Fruit fly (Drosophila melanogaster): ENCODE measurements around the gene sturkopf.

Gene sturkopf

DNA sequence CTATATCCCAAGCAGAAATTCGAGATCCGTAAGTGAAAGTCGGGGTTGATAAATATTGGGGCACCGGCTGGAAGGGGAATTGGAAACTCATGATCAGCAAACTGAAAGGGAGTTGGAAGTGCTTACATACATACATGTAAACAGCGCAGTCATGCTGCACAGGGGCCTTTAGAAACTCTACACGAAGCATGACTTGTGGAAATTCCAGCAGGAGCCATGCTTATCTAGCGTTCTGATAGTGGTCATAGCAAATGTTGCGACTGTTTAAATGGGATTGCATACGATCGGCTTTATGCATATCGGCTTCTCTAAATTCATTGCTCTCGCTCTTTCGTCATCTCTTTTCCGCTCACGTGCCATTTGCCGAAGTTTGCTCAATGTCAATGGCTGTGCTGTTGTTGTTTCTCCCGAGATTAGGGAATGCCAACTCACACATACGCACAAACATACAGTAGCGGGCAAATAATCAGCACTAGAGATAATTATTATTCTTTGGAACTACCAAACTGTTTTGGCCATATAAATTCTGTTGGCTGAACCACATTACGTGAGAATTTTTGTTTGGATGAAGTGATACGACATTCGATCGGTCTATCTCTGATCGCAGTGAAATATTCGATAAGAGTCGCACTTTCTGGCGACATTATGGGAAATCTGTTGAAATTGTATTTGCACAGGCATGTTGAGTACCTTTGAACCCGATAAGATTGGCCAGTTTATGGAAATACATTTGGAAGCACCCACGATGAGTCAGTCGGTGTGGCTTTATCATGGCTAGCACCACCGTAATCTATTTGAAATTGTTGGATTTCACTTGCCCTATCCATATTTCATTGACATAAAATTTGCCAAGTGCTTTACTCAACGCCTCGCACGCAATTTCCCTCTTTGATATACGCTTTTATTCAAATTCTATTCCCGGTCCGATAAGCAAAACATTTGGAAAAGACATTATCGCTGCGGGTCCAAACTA, 23.1 kb upstream of the sturkopf start (continued):
- no peak for TF ChIP-seq fu2 (GFP tag; optimal IDR thresholded peaks at IDR 0.05)
- peak; percentile 22 for TF ChIP-seq BtbVII (GFP tag; optimal IDR thresholded peaks at IDR 0.05)
- TF ChIP-seq Dad (GFP tag; optimal IDR thresholded peaks at IDR 0.05) = no peak
- no peak for TF ChIP-seq lola (GFP tag; optimal IDR thresholded peaks at IDR 0.05)
- TF ChIP-seq CG9727 (GFP tag; optimal IDR thresholded peaks at IDR 0.05) = peak; percentile 7
- TF ChIP-seq prd (optimal IDR thresholded peaks at IDR 0.05) = no peak
- no peak for TF ChIP-seq prd (GFP tag; IDR thresholded peaks at IDR 0.05)
- no peak for TF ChIP-seq CG2129 (GFP tag; IDR thresholded peaks at IDR 0.05; ENCODE audit: partially characterized antibody)
- no peak for TF ChIP-seq bowl (GFP tag; IDR thresholded peaks at IDR 0.05)
- no peak for TF ChIP-seq HmgD (GFP tag; optimal IDR thresholded peaks at IDR 0.05)
- TF ChIP-seq E2f2 (GFP tag; IDR thresholded peaks at IDR 0.05) = no peak
- TF ChIP-seq oc (tag; optimal IDR thresholded peaks at IDR 0.05) = no peak
- no peak for TF ChIP-seq CG2116 (GFP tag; optimal IDR thresholded peaks at IDR 0.05)
- no peak for TF ChIP-seq CG17912 (GFP tag; optimal IDR thresholded peaks at IDR 0.05)
- TF ChIP-seq Aef1 (GFP tag; IDR thresholded peaks at IDR 0.05) = no peak
- no peak for TF ChIP-seq nerfin-1 (tag; optimal IDR thresholded peaks at IDR 0.05)
- peak; percentile 80 for TF ChIP-seq cwo (GFP tag; optimal IDR thresholded peaks at IDR 0.05)
- no peak for TF ChIP-seq Jarid2 (GFP tag; optimal IDR thresholded peaks at IDR 0.05)
- TF ChIP-seq CG8359 (GFP tag; optimal IDR thresholded peaks at IDR 0.05; ENCODE audit: borderline replicate concordance) = no peak
- TF ChIP-seq CG12155 (GFP tag; optimal IDR thresholded peaks at IDR 0.05) = no peak
- TF ChIP-seq Atf-2 (GFP tag; optimal IDR thresholded peaks at IDR 0.05) = no peak
- TF ChIP-seq CG4820 (GFP tag; optimal IDR thresholded peaks at IDR 0.05) = no peak
- TF ChIP-seq Sox100B (GFP tag; optimal IDR thresholded peaks at IDR 0.05) = no peak
- TF ChIP-seq ab (GFP tag; optimal IDR thresholded peaks at IDR 0.05) = no peak
- TF ChIP-seq CG7271 (tag; optimal IDR thresholded peaks at IDR 0.05) = no peak
- no peak for TF ChIP-seq odd (GFP tag; optimal IDR thresholded peaks at IDR 0.05)
- TF ChIP-seq CG18599 (GFP tag; optimal IDR thresholded peaks at IDR 0.05) = peak; percentile 50
- TF ChIP-seq ATbp (GFP tag; optimal IDR thresholded peaks at IDR 0.05) = no peak
- TF ChIP-seq Sin3A (optimal IDR thresholded peaks at IDR 0.05) = no peak
- no peak for TF ChIP-seq CG33213 (GFP tag; optimal IDR thresholded peaks at IDR 0.05)
- no peak for TF ChIP-seq ftz-f1 (GFP tag; optimal IDR thresholded peaks at IDR 0.05)
- no peak for TF ChIP-seq inv (GFP tag; IDR thresholded peaks at IDR 0.05; ENCODE audit: partially characterized antibody)
- no peak for TF ChIP-seq CG10209 (GFP tag; optimal IDR thresholded peaks at IDR 0.05)
- TF ChIP-seq Nf-YA (GFP tag; IDR thresholded peaks at IDR 0.05) = no peak
- TF ChIP-seq TFAM (GFP tag; optimal IDR thresholded peaks at IDR 0.05) = no peak
- TF ChIP-seq CG11696 (GFP tag; IDR thresholded peaks at IDR 0.05) = peak; percentile 91
- TF ChIP-seq abd-A (tag; optimal IDR thresholded peaks at IDR 0.05) = no peak
- no peak for TF ChIP-seq maf-S (GFP tag; optimal IDR thresholded peaks at IDR 0.05)
- no peak for TF ChIP-seq CG7928 (GFP tag; optimal IDR thresholded peaks at IDR 0.05)
- TF ChIP-seq CG31224 (GFP tag; IDR thresholded peaks at IDR 0.05) = no peak
- no peak for TF ChIP-seq CG12391 (tag; optimal IDR thresholded peaks at IDR 0.05)
- TF ChIP-seq D19B (GFP tag; optimal IDR thresholded peaks at IDR 0.05) = no peak
- TF ChIP-seq Dbx (GFP tag; IDR thresholded peaks at IDR 0.05) = 0 out of 3 replicates have a peak, but pooled peaks have one; percentile 26
- no peak for TF ChIP-seq HLH4C (GFP tag; IDR thresholded peaks at IDR 0.05; ENCODE audit: partially characterized antibody)
- TF ChIP-seq al (GFP tag; IDR thresholded peaks at IDR 0.05) = no peak
- TF ChIP-seq CG4707 (GFP tag; optimal IDR thresholded peaks at IDR 0.05) = no peak
- no peak for TF ChIP-seq gsb-n (tag; optimal IDR thresholded peaks at IDR 0.05)
- TF ChIP-seq CG32772 (GFP tag; IDR thresholded peaks at IDR 0.05) = no peak
- TF ChIP-seq slou (GFP tag; optimal IDR thresholded peaks at IDR 0.05) = no peak

Measured in whole organism, embryonic.